Worm (Caenorhabditis elegans) whole organism, L4/young adult: ENCODE measurements around the gene srh-220.

Experiments
- W03F9.2 ChIP-seq: fragments of 150-350 bp; optimal IDR thresholded peaks from 2 replicates; lab custom pipeline; 2014; ENCODE audit warnings: missing biosample characterization, missing genetic modification characterization
- dao-5 ChIP-seq: sonication (generic microtip); optimal IDR thresholded peaks from 2 replicates; lab custom pipeline; 2016; ENCODE audit warnings: missing genotype, missing genetic modification characterization, moderate library complexity, missing compliant biosample characterization
- him-1 ChIP-seq: sonication (generic microtip); optimal IDR thresholded peaks from 2 replicates; lab custom pipeline; 2016; ENCODE audit warnings: missing genotype, missing genetic modification reagents, missing genetic modification characterization, missing compliant biosample characterization

ce11 chrIV:4004221-4004620, 26.4 kb upstream of the srh-220 start:
- TF ChIP-seq W03F9.2 (tag; lab: Kevin White, UChicago) (no peak), dao-5 (tag; lab: Kevin White, UChicago) (no peak), him-1 (tag; lab: Kevin White, UChicago) (no peak)
